Fruit fly (Drosophila melanogaster): ENCODE results near the gene Mgat4a.

DNA sequence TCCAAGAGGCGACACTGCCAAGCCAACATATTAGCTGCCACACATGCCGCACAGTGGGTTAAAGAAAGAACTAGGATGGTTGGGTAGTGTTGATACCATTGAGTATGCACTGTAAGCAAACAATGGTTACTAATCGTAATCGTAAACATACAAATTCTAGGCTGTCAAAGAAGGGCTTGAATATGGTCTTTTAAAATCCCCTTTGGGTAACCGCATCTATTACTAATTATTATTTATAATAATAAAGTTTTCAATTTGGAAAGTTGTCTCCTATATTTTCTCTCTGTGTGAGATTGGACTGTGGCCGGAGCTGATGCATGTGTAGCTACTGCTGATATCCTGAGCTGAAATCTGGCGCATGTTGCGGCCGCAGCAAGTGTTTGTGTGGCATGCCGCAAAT, 30.0 kb upstream of the Mgat4a start:
- no peak for TF ChIP-seq CTCF (optimal IDR thresholded peaks at IDR 0.05)
- no peak for TF ChIP-seq CG8478 (optimal IDR thresholded peaks at IDR 0.05)

Data from S2 (cell line).